Fruit fly (Drosophila melanogaster) whole organism, embryonic: Measurements from ENCODE around the gene CG42822.

Experiments used
- BEAF-32 ChIP-seq: fragments of 200-800 bp; sonication (Bioruptor generic); optimal IDR thresholded peaks from 3 replicates; lab custom pipeline; 2017; ENCODE audit warnings: missing biosample characterization, missing genetic modification characterization, mild to moderate bottlenecking, moderate library complexity, missing genetic modification reagents
- CG10274 ChIP-seq: fragments of 200-800 bp; sonication (Bioruptor generic); optimal IDR thresholded peaks from 3 replicates; lab custom pipeline; 2017; ENCODE audit warnings: missing biosample characterization, mild to moderate bottlenecking, missing genetic modification characterization
- CG11560 ChIP-seq: fragments of 200-800 bp; sonication (Bioruptor generic); IDR thresholded peaks from 3 replicates; pipeline ENCODE4 v1.3.6; 2022; ENCODE audit warnings: missing biosample characterization, missing genetic modification characterization
- CG11696 ChIP-seq: fragments of 200-800 bp; sonication (Bioruptor generic); IDR thresholded peaks from 2 replicates; pipeline ENCODE4 v1.3.6; 2022; ENCODE audit warnings: missing biosample characterization, missing genetic modification characterization
- CG11723 ChIP-seq: fragments of 200-800 bp; sonication (Bioruptor generic); optimal IDR thresholded peaks from 2 replicates; lab custom pipeline; 2017; ENCODE audit warnings: missing biosample characterization, mild to moderate bottlenecking, missing genetic modification characterization
- CG12299 ChIP-seq: fragments of 200-800 bp; sonication (Bioruptor generic); optimal IDR thresholded peaks from 2 replicates; lab custom pipeline; 2018; ENCODE audit warnings: missing biosample characterization, mild to moderate bottlenecking, missing genetic modification characterization
- CG12942 ChIP-seq: fragments of 200-800 bp; sonication (Bioruptor generic); optimal IDR thresholded peaks from 3 replicates; lab custom pipeline; 2016; ENCODE audit warnings: missing biosample characterization, missing genetic modification characterization
- CG13424 ChIP-seq: fragments of 200-800 bp; sonication (Bioruptor generic); optimal IDR thresholded peaks from 2 replicates; lab custom pipeline; 2019; ENCODE audit warnings: missing biosample characterization, mild to moderate bottlenecking, missing genetic modification characterization, moderate library complexity
- CG17802 ChIP-seq: fragments of 200-800 bp; sonication (Bioruptor generic); optimal IDR thresholded peaks from 2 replicates; lab custom pipeline; 2018; ENCODE audit warnings: missing biosample characterization, mild to moderate bottlenecking, missing genetic modification characterization, moderate library complexity
- CG18764 ChIP-seq: fragments of 200-800 bp; sonication (Bioruptor generic); optimal IDR thresholded peaks from 3 replicates; lab custom pipeline; 2016; ENCODE audit warnings: missing biosample characterization, missing genetic modification characterization
- CG2889 ChIP-seq: fragments of 200-800 bp; sonication (Bioruptor generic); IDR thresholded peaks from 3 replicates; pipeline ENCODE4 v1.3.6; 2022; ENCODE audit warnings: missing biosample characterization, missing genetic modification characterization
- CG31388 ChIP-seq: fragments of 200-800 bp; sonication (Bioruptor generic); optimal IDR thresholded peaks from 2 replicates; lab custom pipeline; 2016; ENCODE audit warnings: missing biosample characterization, missing genetic modification characterization
- CG43689 ChIP-seq: fragments of 200-800 bp; sonication (Bioruptor generic); IDR thresholded peaks from 2 replicates; pipeline ENCODE4 v1.3.6; 2022; ENCODE audit warnings: missing biosample characterization, missing genetic modification characterization
- CG4707 ChIP-seq: fragments of 200-800 bp; sonication (Bioruptor generic); optimal IDR thresholded peaks from 2 replicates; lab custom pipeline; 2018; ENCODE audit warnings: missing biosample characterization, mild to moderate bottlenecking, missing genetic modification characterization, moderate library complexity
- CG5245 ChIP-seq: fragments of 200-800 bp; sonication (Bioruptor generic); optimal IDR thresholded peaks from 3 replicates; lab custom pipeline; 2016; ENCODE audit warnings: missing biosample characterization, missing genetic modification characterization
- CG6689 ChIP-seq: fragments of 200-800 bp; sonication (Bioruptor generic); IDR thresholded peaks from 2 replicates; pipeline ENCODE4 v1.3.6; 2022; ENCODE audit warnings: missing biosample characterization, missing genetic modification characterization
- CG7271 ChIP-seq: fragments of 200-800 bp; sonication (Bioruptor generic); optimal IDR thresholded peaks from 2 replicates; lab custom pipeline; 2018; ENCODE audit warnings: missing biosample characterization, mild to moderate bottlenecking, missing genetic modification characterization, moderate library complexity
- CG7963 ChIP-seq: fragments of 200-800 bp; sonication (Bioruptor generic); IDR thresholded peaks from 3 replicates; pipeline ENCODE4 v1.3.6; 2022; ENCODE audit warnings: missing biosample characterization, missing genetic modification characterization; ENCODE audit not compliant: partially characterized antibody
- CG8359 ChIP-seq: fragments of 200-800 bp; sonication (Bioruptor generic); optimal IDR thresholded peaks from 2 replicates; lab custom pipeline; 2017; ENCODE audit warnings: missing biosample characterization, mild to moderate bottlenecking, missing genetic modification characterization, borderline replicate concordance
- CG8924 ChIP-seq: fragments of 200-800 bp; optimal IDR thresholded peaks from 3 replicates; lab custom pipeline; 2019; ENCODE audit warnings: missing biosample characterization, mild to moderate bottlenecking, missing genetic modification characterization, moderate library complexity
- CkIIα-i1 ChIP-seq: fragments of 200-800 bp; sonication (Bioruptor generic); IDR thresholded peaks from 2 replicates; pipeline ENCODE4 v1.3.6; 2022; ENCODE audit warnings: missing biosample characterization, missing genetic modification characterization
- CrebB ChIP-seq: fragments of 200-800 bp; sonication (Bioruptor generic); optimal IDR thresholded peaks from 3 replicates; lab custom pipeline; 2018; ENCODE audit warnings: missing biosample characterization, mild to moderate bottlenecking, missing genetic modification characterization
- E2f2 ChIP-seq: fragments of 200-800 bp; sonication (Bioruptor generic); IDR thresholded peaks from 2 replicates; pipeline ENCODE4 v1.3.6; 2022; ENCODE audit warnings: missing biosample characterization, missing genetic modification characterization
- Gug ChIP-seq: fragments of 200-800 bp; sonication (Bioruptor generic); IDR thresholded peaks from 4 replicates; pipeline ENCODE4 v1.3.6; 2022; ENCODE audit warnings: missing biosample characterization, missing genetic modification characterization
- Jarid2 ChIP-seq: fragments of 200-800 bp; sonication (Bioruptor generic); optimal IDR thresholded peaks from 3 replicates; lab custom pipeline; 2017; ENCODE audit warnings: mild to moderate bottlenecking, missing biosample characterization, missing genetic modification reagents, missing genetic modification characterization
- Mad ChIP-seq: fragments of 200-800 bp; sonication (Bioruptor generic); optimal IDR thresholded peaks from 2 replicates; lab custom pipeline; 2016; ENCODE audit warnings: missing biosample characterization, missing genetic modification characterization
- Pdp1 ChIP-seq, 2 experiments: fragments of 200-800 bp; sonication (Bioruptor generic); optimal IDR thresholded peaks; 3 replicates each; lab custom pipeline; 2016; ENCODE audit warnings: missing biosample characterization in 2 of 2, missing genetic modification characterization in 2 of 2, mild to moderate bottlenecking in 1 of 2, moderate library complexity in 1 of 2
- Rx ChIP-seq: fragments of 200-800 bp; sonication (Bioruptor generic); IDR thresholded peaks from 2 replicates; pipeline ENCODE4 v1.3.6; 2022; ENCODE audit warnings: missing biosample characterization, missing genetic modification characterization
- Spps ChIP-seq: fragments of 200-800 bp; sonication (Bioruptor generic); optimal IDR thresholded peaks from 2 replicates; lab custom pipeline; 2018; ENCODE audit warnings: missing biosample characterization, mild to moderate bottlenecking, missing genetic modification characterization
- Xbp1 ChIP-seq: fragments of 200-800 bp; sonication (Bioruptor generic); optimal IDR thresholded peaks from 3 replicates; lab custom pipeline; 2016; ENCODE audit warnings: missing biosample characterization, mild to moderate bottlenecking, missing genetic modification characterization
- al ChIP-seq: fragments of 200-800 bp; sonication (Bioruptor generic); IDR thresholded peaks from 2 replicates; pipeline ENCODE4 v1.3.6; 2022; ENCODE audit warnings: missing biosample characterization, missing genetic modification characterization
- bab2 ChIP-seq: fragments of 200-800 bp; sonication (Bioruptor generic); optimal IDR thresholded peaks from 2 replicates; lab custom pipeline; 2016; ENCODE audit warnings: missing biosample characterization, missing genetic modification characterization
- bcd ChIP-seq: fragments of 200-800 bp; sonication (Bioruptor generic); optimal IDR thresholded peaks from 2 replicates; lab custom pipeline; 2017; ENCODE audit warnings: missing biosample characterization, mild to moderate bottlenecking, missing genetic modification characterization
- emc ChIP-seq: fragments of 200-800 bp; sonication (Bioruptor generic); optimal IDR thresholded peaks from 2 replicates; lab custom pipeline; 2016; ENCODE audit warnings: missing biosample characterization, missing genetic modification characterization
- eve ChIP-seq, 2 experiments: fragments of >200 bp; optimal IDR thresholded peaks; 2 replicates each; lab custom pipeline; 2017; ENCODE audit warnings: missing biosample characterization in 2 of 2, missing genetic modification characterization in 2 of 2
- fd64A ChIP-seq: fragments of 200-800 bp; sonication (Bioruptor generic); optimal IDR thresholded peaks from 3 replicates; lab custom pipeline; 2018; ENCODE audit warnings: missing biosample characterization, mild to moderate bottlenecking, missing genetic modification characterization
- fu2 ChIP-seq: fragments of 200-800 bp; sonication (Bioruptor generic); optimal IDR thresholded peaks from 2 replicates; lab custom pipeline; 2016; ENCODE audit warnings: missing biosample characterization, missing genetic modification characterization
- jing ChIP-seq: fragments of 200-800 bp; sonication (Bioruptor generic); optimal IDR thresholded peaks from 2 replicates; lab custom pipeline; 2018; ENCODE audit warnings: missing biosample characterization, mild to moderate bottlenecking, missing genetic modification characterization
- lilli ChIP-seq: fragments of 200-800 bp; sonication (Bioruptor generic); optimal IDR thresholded peaks from 3 replicates; lab custom pipeline; 2016; ENCODE audit warnings: missing biosample characterization, missing genetic modification characterization
- nerfin-1 ChIP-seq: fragments of 200-800 bp; sonication (Bioruptor generic); optimal IDR thresholded peaks from 3 replicates; lab custom pipeline; 2019; ENCODE audit warnings: missing biosample characterization, mild to moderate bottlenecking, missing genetic modification characterization, moderate library complexity
- onecut ChIP-seq: fragments of 200-800 bp; sonication (Bioruptor generic); IDR thresholded peaks from 2 replicates; pipeline ENCODE4 v1.3.6; 2022; ENCODE audit warnings: missing biosample characterization, missing genetic modification characterization
- prd ChIP-seq, 3 experiments: fragments of >200 bp in 2 of 3; fragments of 200-800 bp in 1 of 3; sonication (Bioruptor generic) in 1 of 3; optimal IDR thresholded peaks in 2 of 3; IDR thresholded peaks in 1 of 3; 2 replicates in 2 of 3; 3 replicates in 1 of 3; pipeline versions ENCODE4 v1.3.6 to Lab custom; 2017 to 2022; ENCODE audit warnings: missing biosample characterization in 1 of 3, missing genetic modification characterization in 1 of 3
- pros ChIP-seq: fragments of 200-800 bp; sonication (Bioruptor generic); optimal IDR thresholded peaks from 3 replicates; lab custom pipeline; 2019; ENCODE audit warnings: missing biosample characterization, mild to moderate bottlenecking, missing genetic modification characterization, moderate library complexity
- salm ChIP-seq: fragments of 200-800 bp; sonication (Bioruptor generic); optimal IDR thresholded peaks from 2 replicates; lab custom pipeline; 2018; ENCODE audit warnings: missing biosample characterization, mild to moderate bottlenecking, missing genetic modification characterization
- sob ChIP-seq: fragments of 200-800 bp; sonication (Bioruptor generic); IDR thresholded peaks from 2 replicates; pipeline ENCODE4 v1.3.6; 2022; ENCODE audit warnings: missing biosample characterization, missing genetic modification characterization
- stwl ChIP-seq: fragments of 200-800 bp; sonication (Bioruptor generic); optimal IDR thresholded peaks from 3 replicates; lab custom pipeline; 2018; ENCODE audit warnings: missing biosample characterization, mild to moderate bottlenecking, missing genetic modification characterization, moderate library complexity
- tll ChIP-seq, 2 experiments: fragments of 200-800 bp in 1 of 2; fragments of >200 bp in 1 of 2; sonication (Bioruptor generic) in 1 of 2; optimal IDR thresholded peaks; 2 replicates each; lab custom pipeline; 2017 to 2019; ENCODE audit warnings: missing biosample characterization in 2 of 2, missing genetic modification characterization in 2 of 2, mild to moderate bottlenecking in 1 of 2, moderate library complexity in 1 of 2
- vfl ChIP-seq: fragments of 200-800 bp; sonication (Bioruptor generic); optimal IDR thresholded peaks from 2 replicates; lab custom pipeline; 2016; ENCODE audit warnings: missing biosample characterization, missing genetic modification characterization
- vnd ChIP-seq: fragments of 200-800 bp; sonication (Bioruptor generic); IDR thresholded peaks from 3 replicates; pipeline ENCODE4 v1.3.6; 2022; ENCODE audit warnings: missing biosample characterization, missing genetic modification characterization; ENCODE audit not compliant: partially characterized antibody

Gene CG42822

dm6 chr3R:17391313-17391845 is 22.3 kb upstream of the CG42822 start, which contains the start of the genes Brf and sds22 (continued):
- TF ChIP-seq Pdp1 (GFP tag; optimal IDR thresholded peaks at IDR 0.05; lab: Kevin White, UChicago): peak; percentile 95 to 97
- peak; percentile 96 for TF ChIP-seq fu2 (GFP tag; lab: Kevin White, UChicago)
- peak; percentile 71; the same call in 1 of the 2 replicates for TF ChIP-seq CG11696 (GFP tag; lab: Robert Waterston, UW)
- TF ChIP-seq bab2 (GFP tag; lab: Kevin White, UChicago): peak; percentile 97
- TF ChIP-seq salm: peak; percentile 78
- peak; percentile 84 for TF ChIP-seq Rx
- peak; percentile 73 for TF ChIP-seq E2f2
- peak; percentile 91 for TF ChIP-seq CG2889 (GFP tag; lab: Robert Waterston, UW)
- peak; percentile 74 for TF ChIP-seq vnd (GFP tag; lab: Robert Waterston, UW)
- TF ChIP-seq jing (GFP tag; lab: Kevin White, UChicago): peak; percentile 86
- TF ChIP-seq CG10274 (GFP tag; lab: Kevin White, UChicago): peak; percentile 81
- TF ChIP-seq CG11723 (GFP tag; lab: Kevin White, UChicago): peak; percentile 88
- TF ChIP-seq stwl (tag; lab: Kevin White, UChicago): peak; percentile 90
- TF ChIP-seq onecut (GFP tag; lab: Robert Waterston, UW): peak; percentile 79
- peak; percentile 96 for TF ChIP-seq vfl
- peak; percentile 96 for TF ChIP-seq sob
- peak; percentile 93 for TF ChIP-seq Spps (tag; lab: Kevin White, UChicago)
- peak; percentile 61 for TF ChIP-seq pros (GFP tag; lab: Kevin White, UChicago)
- TF ChIP-seq CG5245 (GFP tag; lab: Kevin White, UChicago): peak; percentile 95
- TF ChIP-seq Mad: peak; percentile 93
- TF ChIP-seq CG7963 (GFP tag; lab: Robert Waterston, UW): 0 out of 3 replicates have a peak, but pooled peaks have one; percentile 48
- peak; percentile 93 for TF ChIP-seq nerfin-1 (tag; lab: Kevin White, UChicago)
- peak in 1 of 2 experiments; percentile 95 for TF ChIP-seq eve (GFP tag; optimal IDR thresholded peaks at IDR 0.05; lab: Kevin White, UChicago)
- TF ChIP-seq CG12299 (tag; lab: Kevin White, UChicago): peak; percentile 90
- peak; percentile 78 for TF ChIP-seq CG43689
- TF ChIP-seq CG8924 (tag; lab: Kevin White, UChicago): peak; percentile 96
- peak; percentile 80 for TF ChIP-seq CG7271 (tag; lab: Kevin White, UChicago)
- peak; percentile 99 for TF ChIP-seq CG6689 (GFP tag; lab: Robert Waterston, UW)
- peak; percentile 95 for TF ChIP-seq CG31388
- TF ChIP-seq fd64A (GFP tag; lab: Kevin White, UChicago): peak; percentile 63
- peak; percentile 81 for TF ChIP-seq CG17802 (tag; lab: Kevin White, UChicago)
- TF ChIP-seq emc: peak; percentile 91
- peak; percentile 80 for TF ChIP-seq CG8359 (GFP tag; lab: Kevin White, UChicago)
- peak; percentile 95 for TF ChIP-seq CG12942
- TF ChIP-seq Xbp1 (GFP tag; lab: Kevin White, UChicago): peak; percentile 98
- peak; percentile 95 for TF ChIP-seq CG18764 (GFP tag; lab: Kevin White, UChicago)
- TF ChIP-seq CG13424 (tag; lab: Kevin White, UChicago): peak; percentile 97
- TF ChIP-seq CrebB (tag; lab: Kevin White, UChicago): peak; percentile 88
- TF ChIP-seq Gug (GFP tag; lab: Robert Waterston, UW): peak; percentile 92
- no peak for TF ChIP-seq prd (optimal IDR thresholded peaks at IDR 0.05; lab: Kevin White, UChicago)
- TF ChIP-seq prd (GFP tag; IDR thresholded peaks at IDR 0.05; lab: Robert Waterston, UW): peak; percentile 97
- TF ChIP-seq Jarid2 (GFP tag; lab: Kevin White, UChicago): peak; percentile 62
- peak; percentile 87 for TF ChIP-seq BEAF-32 (GFP tag; lab: Kevin White, UChicago)
- TF ChIP-seq lilli: peak; percentile 98
- TF ChIP-seq tll (GFP tag; optimal IDR thresholded peaks at IDR 0.05; lab: Kevin White, UChicago): peak; percentile 33 to 81
- TF ChIP-seq al: peak; percentile 92
- TF ChIP-seq CG4707 (GFP tag; lab: Kevin White, UChicago): peak; percentile 54
- TF ChIP-seq CG11560 (tag; lab: Robert Waterston, UW): peak; percentile 87
- TF ChIP-seq CkIIα-i1: no peak
- TF ChIP-seq bcd (GFP tag; lab: Kevin White, UChicago): peak; percentile 95
